Worm (Caenorhabditis elegans): Measurements from ENCODE around the gene B0252.1.
"Not testable (repeated sequence)": the region's sequence is repeated elsewhere in the genome, so short reads cannot be mapped to it uniquely, and the experiment has no call there.

B0252.1 gene

DNA sequence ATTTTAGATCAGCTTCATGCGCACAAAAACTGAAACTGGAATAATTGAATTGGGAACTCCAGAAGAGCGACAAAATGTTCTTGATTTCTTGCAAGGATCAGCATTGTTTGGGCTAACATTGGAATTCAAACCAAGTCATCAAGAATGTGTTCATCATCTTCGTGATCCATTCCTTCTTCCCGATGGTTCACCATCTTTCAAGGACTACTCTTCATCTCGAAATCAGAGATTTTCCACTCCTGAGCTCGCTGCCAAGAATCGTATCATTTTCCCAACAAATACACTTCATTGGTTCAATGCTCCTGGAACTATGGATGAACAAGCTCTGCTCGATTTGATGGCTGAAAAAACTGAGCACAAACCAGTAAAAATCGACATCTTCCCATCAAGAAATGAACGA, 18.8 kb upstream of the B0252.1 start:
- TF ChIP-seq lin-35 (GFP tag; optimal IDR thresholded peaks at IDR 0.05) (no peak), vab-15 (tag; optimal IDR thresholded peaks at IDR 0.05) (no peak), xbp-1 (tag; optimal IDR thresholded peaks at IDR 0.05) (no peak), rnt-1 (tag; optimal IDR thresholded peaks at IDR 0.05) (no peak), egl-13 (tag; optimal IDR thresholded peaks at IDR 0.05) (no peak)

- TF ChIP-seq unc-30 (tag; optimal IDR thresholded peaks at IDR 0.05): no peak
- no peak for TF ChIP-seq efl-1 (optimal IDR thresholded peaks at IDR 0.05)
- TF ChIP-seq efl-1 (GFP tag; optimal IDR thresholded peaks at IDR 0.05 in 1 of 2): peak in 1 of 2 experiments; percentile 22
- no peak for TF ChIP-seq aha-1 (tag; optimal IDR thresholded peaks at IDR 0.05)
Observed at ce11 chrII:6901795-6902194, 17.7 kb upstream of the B0252.1 start, which contains the start of gene psmd-9. TSS of gene psmd-9 (plus strand) at chrII:6902095.

- TF ChIP-seq irx-1 (tag; optimal IDR thresholded peaks at IDR 0.05); pag-3 (tag; optimal IDR thresholded peaks at IDR 0.05; ENCODE audit: borderline replicate concordance, insufficient read depth); tbx-2 (tag; optimal IDR thresholded peaks at IDR 0.05): not testable (repeated sequence)
Observed at ce11 chrII:6907657-6908056, 11.8 kb upstream of the B0252.1 start, which contains the start of gene B0252.3. TSS of gene B0252.3 (minus strand) at chrII:6907757.

- TF ChIP-seq elt-3 (tag; optimal IDR thresholded peaks at IDR 0.05) (peak in 2 of 6 experiments; percentile 3 to 49), aha-1 (tag; optimal IDR thresholded peaks at IDR 0.05) (no peak), unc-30 (tag; optimal IDR thresholded peaks at IDR 0.05) (no peak), pag-3 (tag; optimal IDR thresholded peaks at IDR 0.05; ENCODE audit: borderline replicate concordance, insufficient read depth) (peak; percentile 67), ces-1 (GFP tag; optimal IDR thresholded peaks at IDR 0.05) (no peak), efl-1 (optimal IDR thresholded peaks at IDR 0.05) (no peak), efl-1 (GFP tag; optimal IDR thresholded peaks at IDR 0.05 in 1 of 2) (peak; percentile 13 to 84), blmp-1 (tag; optimal IDR thresholded peaks at IDR 0.05) (peak; percentile 83), lin-14 (GFP tag; optimal IDR thresholded peaks at IDR 0.05) (peak; percentile 35), lsy-2 (tag; optimal IDR thresholded peaks at IDR 0.05) (peak; percentile 4 to 28), dpl-1 (GFP tag; optimal IDR thresholded peaks at IDR 0.05) (peak in 2 of 3 experiments; percentile 5 to 21), hpl-2 (GFP tag; optimal IDR thresholded peaks at IDR 0.05) (no peak), elt-2 (tag; optimal IDR thresholded peaks at IDR 0.05) (no peak), nhr-85 (tag) (peak; percentile 37), snu-23 (GFP tag; optimal IDR thresholded peaks at IDR 0.05) (peak; percentile 22), lir-3 (tag; optimal IDR thresholded peaks at IDR 0.05; ENCODE audit: poor library complexity) (peak; percentile 11), rnt-1 (tag; optimal IDR thresholded peaks at IDR 0.05) (peak; percentile 7), efl-3 (GFP tag; optimal IDR thresholded peaks at IDR 0.05) (no peak), nhr-71 (tag; optimal IDR thresholded peaks at IDR 0.05) (peak; percentile 2), zag-1 (tag; optimal IDR thresholded peaks at IDR 0.05) (no peak), unc-130 (tag; optimal IDR thresholded peaks at IDR 0.05) (no peak), hlh-17 (GFP tag; optimal IDR thresholded peaks at IDR 0.05; ENCODE audit: borderline replicate concordance) (no peak)
Observed at ce11 chrII:6908689-6909088, 10.8 kb upstream of the B0252.1 start.

ce11 chrII:6909568-6910122, 9.8 kb upstream of the B0252.1 start, which contains the start of gene asm-1:
TSS of gene asm-1 (plus strand) at chrII:6910072.
- TF ChIP-seq unc-62 (GFP tag; optimal IDR thresholded peaks at IDR 0.05) (no peak), tlp-1 (tag; optimal IDR thresholded peaks at IDR 0.05) (no peak), skn-1 (tag; optimal IDR thresholded peaks at IDR 0.05) (no peak), lin-39 (tag; optimal IDR thresholded peaks at IDR 0.05) (no peak), lin-14 (GFP tag; optimal IDR thresholded peaks at IDR 0.05) (peak; percentile 8), lin-35 (GFP tag; optimal IDR thresholded peaks at IDR 0.05) (peak in 1 of 2 experiments; percentile 26), sptf-1 (tag; optimal IDR thresholded peaks at IDR 0.05) (no peak), mab-9 (GFP tag; IDR thresholded peaks at IDR 0.05) (no peak), zip-4 (GFP tag; optimal IDR thresholded peaks at IDR 0.05) (no peak), unc-98 (GFP tag; IDR thresholded peaks at IDR 0.05) (no peak), nhr-237 (tag; optimal IDR thresholded peaks at IDR 0.05) (no peak), mep-1 (tag; optimal IDR thresholded peaks at IDR 0.05) (peak; percentile 18), elt-3 (tag; optimal IDR thresholded peaks at IDR 0.05) (peak in 2 of 6 experiments; percentile 49 to 67), ztf-11 (tag; optimal IDR thresholded peaks at IDR 0.05) (no peak), nhr-20 (tag; optimal IDR thresholded peaks at IDR 0.05) (peak; percentile 34), nhr-85 (tag) (no peak), elt-2 (tag; optimal IDR thresholded peaks at IDR 0.05) (peak; percentile 52), nhr-71 (tag; optimal IDR thresholded peaks at IDR 0.05) (peak; percentile 47), zag-1 (tag; optimal IDR thresholded peaks at IDR 0.05) (no peak), ces-1 (GFP tag; optimal IDR thresholded peaks at IDR 0.05) (no peak), lin-13 (GFP tag; optimal IDR thresholded peaks at IDR 0.05) (no peak), ceh-8 (GFP tag; optimal IDR thresholded peaks at IDR 0.05) (no peak)
